Worm (Caenorhabditis elegans): Measurements from ENCODE around the gene lars-1.

- TF ChIP-seq ceh-9 (tag; optimal IDR thresholded peaks at IDR 0.05) (no peak), nhr-11 (tag; optimal IDR thresholded peaks at IDR 0.05) (no peak), ama-1 (optimal IDR thresholded peaks at IDR 0.05) (no peak)
Observed at ce11 chrIII:4190241-4190640, 3.6 kb upstream of the lars-1 start, which contains the start of gene spp-28.

All from whole organism, L3 larva.